Worm (Caenorhabditis elegans) whole organism, L1 larva: ENCODE data around the gene nhr-102.

ENCODE experiments used
- C16A3.4 ChIP-seq: fragments of 150-350 bp; optimal IDR thresholded peaks from 2 replicates; lab custom pipeline; 2014; ENCODE audit warnings: missing biosample characterization, missing genetic modification characterization
- C34B4.2 ChIP-seq: sonication (generic microtip); optimal IDR thresholded peaks from 2 replicates; lab custom pipeline; 2017; ENCODE audit warnings: mild to moderate bottlenecking, missing genetic modification characterization, missing compliant biosample characterization
- Y116A8C.19 ChIP-seq: sonication (generic microtip); optimal IDR thresholded peaks from 2 replicates; lab custom pipeline; 2016; ENCODE audit warnings: missing compliant biosample characterization, missing genetic modification characterization, borderline replicate concordance
- alr-1 ChIP-seq: fragments of 200-800 bp; sonication (Bioruptor generic); optimal IDR thresholded peaks from 2 replicates; lab custom pipeline; 2018; ENCODE audit warnings: borderline replicate concordance, mild to moderate bottlenecking, missing genetic modification characterization, missing compliant biosample characterization
- aly-2 ChIP-seq: fragments of 150-350 bp; optimal IDR thresholded peaks from 2 replicates; lab custom pipeline; 2014; ENCODE audit warnings: missing biosample characterization, missing genetic modification characterization
- blmp-1 ChIP-seq: fragments of 150-350 bp; optimal IDR thresholded peaks from 2 replicates; lab custom pipeline; 2014; ENCODE audit warnings: missing biosample characterization, missing genetic modification characterization
- ceh-82 ChIP-seq, 3 experiments: fragments of 150-350 bp in 1 of 3; sonication (generic microtip) in 2 of 3; optimal IDR thresholded peaks; 2 replicates each; lab custom pipeline; 2014 to 2017; ENCODE audit warnings: missing biosample characterization in 3 of 3, missing genetic modification characterization in 3 of 3
- ceh-88 ChIP-seq: fragments of 200-800 bp; sonication (Bioruptor generic); IDR thresholded peaks from 2 replicates; pipeline ENCODE4 v1.3.6; 2022; ENCODE audit warnings: missing genetic modification characterization, missing compliant biosample characterization
- ceh-90 ChIP-seq: sonication (generic microtip); optimal IDR thresholded peaks from 2 replicates; lab custom pipeline; 2016; ENCODE audit warnings: missing genetic modification characterization, missing compliant biosample characterization
- ces-1 ChIP-seq: fragments of 150-350 bp; optimal IDR thresholded peaks from 2 replicates; lab custom pipeline; 2014; ENCODE audit warnings: missing biosample characterization, missing genetic modification reagents, missing genetic modification characterization
- dpl-1 ChIP-seq, 3 experiments: fragments of 150-350 bp in 2 of 3; sonication (generic microtip) in 1 of 3; optimal IDR thresholded peaks; 2 replicates each; lab custom pipeline; 2014 to 2017; ENCODE audit warnings: missing biosample characterization in 3 of 3, missing genetic modification characterization in 3 of 3, missing genetic modification reagents in 3 of 3
- dsc-1 ChIP-seq: sonication (generic microtip); optimal IDR thresholded peaks from 2 replicates; lab custom pipeline; 2016; ENCODE audit warnings: mild to moderate bottlenecking, missing genetic modification characterization, missing compliant biosample characterization
- efl-1 ChIP-seq, 4 experiments: fragments of 150-350 bp; optimal IDR thresholded peaks in 3 of 4; peaks in 1 of 4; 1 replicate in 1 of 4; 2 replicates in 3 of 4; lab custom pipeline; 2014; ENCODE audit warnings: missing biosample characterization in 2 of 4, missing genetic modification characterization in 2 of 4, missing genetic modification reagents in 2 of 4
- efl-3 ChIP-seq: fragments of 200-800 bp; sonication (Bioruptor generic); optimal IDR thresholded peaks from 2 replicates; lab custom pipeline; 2018; ENCODE audit warnings: mild to moderate bottlenecking, missing genetic modification characterization, missing compliant biosample characterization
- egl-27 ChIP-seq, 2 experiments: fragments of 150-350 bp in 1 of 2; sonication (generic microtip); optimal IDR thresholded peaks; 3 replicates each; lab custom pipeline; 2017 to 2018; ENCODE audit warnings: missing biosample characterization in 2 of 2, missing genetic modification characterization in 2 of 2, missing genetic modification reagents in 2 of 2
- elt-2 ChIP-seq: sonication (generic microtip); optimal IDR thresholded peaks from 2 replicates; lab custom pipeline; 2016; ENCODE audit warnings: missing genetic modification characterization, mild to moderate bottlenecking, inconsistent platforms, missing compliant biosample characterization, missing genetic modification reagents
- elt-3 ChIP-seq, 6 experiments: fragments of 150-350 bp in 1 of 6; sonication (generic microtip); optimal IDR thresholded peaks; 2 replicates each; lab custom pipeline; 2017 to 2018; ENCODE audit warnings: missing biosample characterization in 6 of 6, missing genetic modification characterization in 6 of 6, inconsistent platforms in 1 of 6
- ets-5 ChIP-seq: fragments of 200-800 bp; sonication (Bioruptor generic); IDR thresholded peaks from 2 replicates; pipeline ENCODE4 v1.3.6; 2022; ENCODE audit warnings: missing genetic modification characterization, missing compliant biosample characterization
- fkh-10 ChIP-seq: sonication (generic microtip); optimal IDR thresholded peaks from 2 replicates; lab custom pipeline; 2017; ENCODE audit warnings: missing biosample characterization, missing genetic modification reagents, missing genetic modification characterization
- fkh-4 ChIP-seq: sonication (generic microtip); optimal IDR thresholded peaks from 2 replicates; lab custom pipeline; 2016; ENCODE audit warnings: missing compliant biosample characterization, missing genetic modification characterization, borderline replicate concordance
- isw-1 ChIP-seq: fragments of 200-800 bp; sonication (Bioruptor generic); IDR thresholded peaks from 2 replicates; pipeline ENCODE4 v1.3.6; 2022; ENCODE audit warnings: missing genetic modification characterization, missing compliant biosample characterization
- lin-13 ChIP-seq: fragments of 150-350 bp; optimal IDR thresholded peaks from 2 replicates; lab custom pipeline; 2014; ENCODE audit warnings: missing biosample characterization, missing genetic modification reagents, missing genetic modification characterization
- lin-15B ChIP-seq: fragments of 150-350 bp; sonication (generic microtip); optimal IDR thresholded peaks from 3 replicates; lab custom pipeline; 2014; ENCODE audit warnings: missing biosample characterization, missing genetic modification characterization
- lin-35 ChIP-seq, 2 experiments: fragments of 150-350 bp; optimal IDR thresholded peaks; 2 replicates each; lab custom pipeline; 2014; ENCODE audit warnings: missing biosample characterization in 2 of 2, missing genetic modification characterization in 2 of 2, missing genetic modification reagents in 2 of 2
- lin-39 ChIP-seq: fragments of 150-350 bp; optimal IDR thresholded peaks from 2 replicates; lab custom pipeline; 2014; ENCODE audit warnings: missing biosample characterization, missing genetic modification reagents, missing genetic modification characterization
- lir-3 ChIP-seq: sonication (generic microtip); optimal IDR thresholded peaks from 2 replicates; lab custom pipeline; 2016; ENCODE audit warnings: mild to moderate bottlenecking, missing genetic modification characterization, moderate library complexity, missing compliant biosample characterization; ENCODE audit not compliant: poor library complexity
- lsy-2 ChIP-seq, 2 experiments: fragments of 150-350 bp; optimal IDR thresholded peaks; 2 replicates each; lab custom pipeline; 2014; ENCODE audit warnings: missing biosample characterization in 2 of 2, missing genetic modification characterization in 2 of 2
- mab-9 ChIP-seq: fragments of 200-800 bp; sonication (Bioruptor generic); IDR thresholded peaks from 2 replicates; pipeline ENCODE4 v1.3.6; 2022; ENCODE audit warnings: missing genetic modification reagents, missing genetic modification characterization, missing compliant biosample characterization
- mdl-1 ChIP-seq, 2 experiments: fragments of 150-350 bp; optimal IDR thresholded peaks; 2 replicates each; lab custom pipeline; 2014 to 2017; ENCODE audit warnings: missing biosample characterization in 2 of 2, missing genetic modification characterization in 2 of 2, inconsistent platforms in 1 of 2
- nhr-12 ChIP-seq: sonication (generic microtip); optimal IDR thresholded peaks from 2 replicates; lab custom pipeline; 2017; ENCODE audit warnings: missing biosample characterization, missing genetic modification characterization
- nhr-19 ChIP-seq: fragments of 200-800 bp; sonication (Bioruptor generic); conservative IDR thresholded peaks from 2 replicates; pipeline ENCODE4 v1.3.6; 2022; ENCODE audit warnings: missing genetic modification characterization, missing compliant biosample characterization
- nhr-28 ChIP-seq: fragments of 150-350 bp; optimal IDR thresholded peaks from 2 replicates; lab custom pipeline; 2014; ENCODE audit warnings: missing biosample characterization, missing genetic modification characterization
- nhr-71 ChIP-seq: sonication (generic microtip); optimal IDR thresholded peaks from 2 replicates; lab custom pipeline; 2016; ENCODE audit warnings: mild to moderate bottlenecking, missing genetic modification characterization, moderate library complexity, missing compliant biosample characterization
- nhr-76 ChIP-seq: sonication (generic microtip); optimal IDR thresholded peaks from 2 replicates; lab custom pipeline; 2017; ENCODE audit warnings: missing biosample characterization, missing genetic modification characterization
- pqm-1 ChIP-seq: sonication (generic microtip); optimal IDR thresholded peaks from 3 replicates; lab custom pipeline; 2017; ENCODE audit warnings: missing biosample characterization, missing genetic modification characterization
- swsn-7 ChIP-seq: sonication (generic microtip); optimal IDR thresholded peaks from 2 replicates; lab custom pipeline; 2016; ENCODE audit warnings: missing genetic modification characterization, missing compliant biosample characterization
- tbx-2 ChIP-seq: sonication (generic microtip); optimal IDR thresholded peaks from 2 replicates; lab custom pipeline; 2016; ENCODE audit warnings: missing genetic modification characterization, missing compliant biosample characterization
- unc-130 ChIP-seq: fragments of 150-350 bp; optimal IDR thresholded peaks from 2 replicates; lab custom pipeline; 2017; ENCODE audit warnings: missing biosample characterization, missing genetic modification characterization, inconsistent platforms
- unc-62 ChIP-seq: fragments of 150-350 bp; optimal IDR thresholded peaks from 2 replicates; lab custom pipeline; 2014; ENCODE audit warnings: missing biosample characterization, missing genetic modification reagents, missing genetic modification characterization
- unc-86 ChIP-seq: sonication (generic microtip); optimal IDR thresholded peaks from 2 replicates; lab custom pipeline; 2016; ENCODE audit warnings: missing genetic modification characterization, missing compliant biosample characterization
- xbp-1 ChIP-seq: sonication (generic microtip); optimal IDR thresholded peaks from 2 replicates; lab custom pipeline; 2016; ENCODE audit warnings: missing genetic modification characterization, missing compliant biosample characterization
- ztf-11 ChIP-seq, 2 experiments: sonication (generic microtip); optimal IDR thresholded peaks; 2 replicates each; lab custom pipeline; 2016 to 2017; ENCODE audit warnings: missing genetic modification characterization in 2 of 2, missing biosample characterization in 1 of 2, missing compliant biosample characterization in 1 of 2
- ztf-4 ChIP-seq: fragments of 150-350 bp; optimal IDR thresholded peaks from 2 replicates; lab custom pipeline; 2014; ENCODE audit warnings: missing biosample characterization, missing genetic modification characterization

nhr-102 gene

ce11 chrV:15912677-15913076 is 36.5 kb upstream of the nhr-102 start:
- TF ChIP-seq C16A3.4 (tag; lab: Kevin White, UChicago) (no peak), nhr-12 (tag; lab: Kevin White, UChicago) (no peak), dsc-1 (tag; lab: Kevin White, UChicago) (no peak), alr-1 (tag; lab: Kevin White, UChicago) (no peak), lin-35 (GFP tag; optimal IDR thresholded peaks at IDR 0.05; lab: Kevin White, UChicago) (no peak), lsy-2 (tag; optimal IDR thresholded peaks at IDR 0.05; lab: Kevin White, UChicago) (no peak), C34B4.2 (no peak), isw-1 (GFP tag; lab: Robert Waterston, UW) (no peak), ceh-88 (GFP tag; lab: Robert Waterston, UW) (no peak), dpl-1 (GFP tag; optimal IDR thresholded peaks at IDR 0.05; lab: Kevin White, UChicago) (no peak), mab-9 (GFP tag; lab: Robert Waterston, UW) (no peak), lir-3 (no peak), lin-13 (GFP tag; lab: Kevin White, UChicago) (no peak), ceh-82 (tag; optimal IDR thresholded peaks at IDR 0.05; lab: Kevin White, UChicago) (no peak)

- TF ChIP-seq xbp-1 (tag; lab: Kevin White, UChicago) (no peak), ztf-11 (tag; optimal IDR thresholded peaks at IDR 0.05; lab: Kevin White, UChicago) (no peak), ceh-90 (tag; lab: Kevin White, UChicago) (no peak), egl-27 (tag; optimal IDR thresholded peaks at IDR 0.05; lab: Kevin White, UChicago) (no peak), unc-130 (tag; lab: Kevin White, UChicago) (no peak), tbx-2 (no peak), nhr-71 (tag; lab: Kevin White, UChicago) (no peak), unc-62 (no peak), ets-5 (GFP tag; lab: Robert Waterston, UW) (no peak), lin-15B (tag; lab: Kevin White, UChicago) (no peak), efl-1 (optimal IDR thresholded peaks at IDR 0.05; lab: Kevin White, UChicago) (no peak), efl-1 (GFP tag; optimal IDR thresholded peaks at IDR 0.05 in 1 of 2; lab: Kevin White, UChicago) (no peak), nhr-76 (tag; lab: Kevin White, UChicago) (no peak), pqm-1 (no peak), mab-9 (GFP tag; lab: Robert Waterston, UW) (no peak), ces-1 (GFP tag; lab: Kevin White, UChicago) (no peak), swsn-7 (tag; lab: Kevin White, UChicago) (no peak), alr-1 (tag; lab: Kevin White, UChicago) (no peak), ceh-88 (GFP tag; lab: Robert Waterston, UW) (no peak), lin-13 (GFP tag; lab: Kevin White, UChicago) (no peak)
These were observed 35.6 kb upstream of the nhr-102 start, which contains the start of gene F35E8.6 for ce11 chrV:15911848-15912247. F35E8.6 (plus strand) TSS chrV:15912148.

ce11 chrV:15905530-15905929 is 29.3 kb upstream of the nhr-102 start, which contains the start of the genes F35E8.1 and F35E8.2:
F35E8.1 (minus strand) TSS chrV:15905630.
F35E8.2 (plus strand) TSS chrV:15905661.
- peak; percentile 4 for TF ChIP-seq elt-2 (tag; lab: Kevin White, UChicago)

- TF ChIP-seq Y116A8C.19 (tag; lab: Kevin White, UChicago) (no peak), efl-1 (optimal IDR thresholded peaks at IDR 0.05; lab: Kevin White, UChicago) (no peak), efl-1 (GFP tag; optimal IDR thresholded peaks at IDR 0.05 in 1 of 2; lab: Kevin White, UChicago) (peak in 1 of 2 experiments; percentile 90), aly-2 (tag; lab: Kevin White, UChicago) (no peak)
These were observed 24.4 kb upstream of the nhr-102 start for ce11 chrV:15900564-15900963.

- no peak for TF ChIP-seq nhr-28
- no peak for TF ChIP-seq fkh-4
- TF ChIP-seq aly-2 (tag; lab: Kevin White, UChicago), result no peak
- TF ChIP-seq nhr-12 (tag; lab: Kevin White, UChicago), result no peak
- TF ChIP-seq unc-86 (tag; lab: Kevin White, UChicago), result no peak
- no peak for TF ChIP-seq elt-3 (tag; optimal IDR thresholded peaks at IDR 0.05; lab: Kevin White, UChicago)
- no peak for TF ChIP-seq lsy-2 (tag; optimal IDR thresholded peaks at IDR 0.05; lab: Kevin White, UChicago)
- TF ChIP-seq efl-3 (GFP tag; lab: Kevin White, UChicago), result no peak
- TF ChIP-seq ztf-4 (tag; lab: Kevin White, UChicago), result no peak
- TF ChIP-seq nhr-19, result no peak
- no peak for TF ChIP-seq lin-39 (tag; lab: Kevin White, UChicago)
- TF ChIP-seq fkh-10 (GFP tag; lab: Kevin White, UChicago), result no peak
- TF ChIP-seq mdl-1 (tag; optimal IDR thresholded peaks at IDR 0.05; lab: Kevin White, UChicago), result no peak
- TF ChIP-seq pqm-1, result no peak
- no peak for TF ChIP-seq blmp-1 (tag; lab: Kevin White, UChicago)
- TF ChIP-seq dsc-1 (tag; lab: Kevin White, UChicago), result no peak
- no peak for TF ChIP-seq lir-3
These were observed 23.5 kb upstream of the nhr-102 start, which contains the start of gene T06C12.14 for ce11 chrV:15899696-15900095. T06C12.14 (plus strand) TSS chrV:15899996.
